Worm (Caenorhabditis elegans) whole organism, L1 larva: ENCODE data around the gene flwr-1.

ENCODE experiments used
- F16B12.6 ChIP-seq: fragments of 150-350 bp; optimal IDR thresholded peaks from 2 replicates; lab custom pipeline; 2014; ENCODE audit warnings: missing biosample characterization, missing genetic modification characterization
- Y116A8C.19 ChIP-seq: sonication (generic microtip); optimal IDR thresholded peaks from 2 replicates; lab custom pipeline; 2016; ENCODE audit warnings: missing compliant biosample characterization, missing genetic modification characterization, borderline replicate concordance
- alr-1 ChIP-seq: fragments of 200-800 bp; sonication (Bioruptor generic); optimal IDR thresholded peaks from 2 replicates; lab custom pipeline; 2018; ENCODE audit warnings: borderline replicate concordance, mild to moderate bottlenecking, missing genetic modification characterization, missing compliant biosample characterization
- aly-2 ChIP-seq: fragments of 150-350 bp; optimal IDR thresholded peaks from 2 replicates; lab custom pipeline; 2014; ENCODE audit warnings: missing biosample characterization, missing genetic modification characterization
- ceh-63 ChIP-seq: fragments of 200-800 bp; sonication (Bioruptor generic); optimal IDR thresholded peaks from 2 replicates; lab custom pipeline; 2018; ENCODE audit warnings: mild to moderate bottlenecking, missing genetic modification characterization, missing compliant biosample characterization
- ceh-8 ChIP-seq: fragments of 200-800 bp; sonication (Bioruptor generic); optimal IDR thresholded peaks from 2 replicates; lab custom pipeline; 2018; ENCODE audit warnings: mild to moderate bottlenecking, missing genetic modification characterization, moderate library complexity, missing compliant biosample characterization
- ceh-82 ChIP-seq, 3 experiments: fragments of 150-350 bp in 1 of 3; sonication (generic microtip) in 2 of 3; optimal IDR thresholded peaks; 2 replicates each; lab custom pipeline; 2014 to 2017; ENCODE audit warnings: missing biosample characterization in 3 of 3, missing genetic modification characterization in 3 of 3
- ceh-88 ChIP-seq: fragments of 200-800 bp; sonication (Bioruptor generic); IDR thresholded peaks from 2 replicates; pipeline ENCODE4 v1.3.6; 2022; ENCODE audit warnings: missing genetic modification characterization, missing compliant biosample characterization
- ceh-90 ChIP-seq: sonication (generic microtip); optimal IDR thresholded peaks from 2 replicates; lab custom pipeline; 2016; ENCODE audit warnings: missing genetic modification characterization, missing compliant biosample characterization
- ces-1 ChIP-seq: fragments of 150-350 bp; optimal IDR thresholded peaks from 2 replicates; lab custom pipeline; 2014; ENCODE audit warnings: missing biosample characterization, missing genetic modification reagents, missing genetic modification characterization
- efl-1 ChIP-seq, 4 experiments: fragments of 150-350 bp; optimal IDR thresholded peaks in 3 of 4; peaks in 1 of 4; 1 replicate in 1 of 4; 2 replicates in 3 of 4; lab custom pipeline; 2014; ENCODE audit warnings: missing biosample characterization in 2 of 4, missing genetic modification characterization in 2 of 4, missing genetic modification reagents in 2 of 4
- efl-3 ChIP-seq: fragments of 200-800 bp; sonication (Bioruptor generic); optimal IDR thresholded peaks from 2 replicates; lab custom pipeline; 2018; ENCODE audit warnings: mild to moderate bottlenecking, missing genetic modification characterization, missing compliant biosample characterization
- egl-13 ChIP-seq: sonication (generic microtip); optimal IDR thresholded peaks from 2 replicates; lab custom pipeline; 2016; ENCODE audit warnings: missing genotype, missing genetic modification reagents, missing genetic modification characterization, missing compliant biosample characterization
- egl-27 ChIP-seq, 2 experiments: fragments of 150-350 bp in 1 of 2; sonication (generic microtip); optimal IDR thresholded peaks; 3 replicates each; lab custom pipeline; 2017 to 2018; ENCODE audit warnings: missing biosample characterization in 2 of 2, missing genetic modification characterization in 2 of 2, missing genetic modification reagents in 2 of 2
- elt-2 ChIP-seq: sonication (generic microtip); optimal IDR thresholded peaks from 2 replicates; lab custom pipeline; 2016; ENCODE audit warnings: missing genetic modification characterization, mild to moderate bottlenecking, inconsistent platforms, missing compliant biosample characterization, missing genetic modification reagents
- elt-3 ChIP-seq, 6 experiments: fragments of 150-350 bp in 1 of 6; sonication (generic microtip); optimal IDR thresholded peaks; 2 replicates each; lab custom pipeline; 2017 to 2018; ENCODE audit warnings: missing biosample characterization in 6 of 6, missing genetic modification characterization in 6 of 6, inconsistent platforms in 1 of 6
- fkh-10 ChIP-seq: sonication (generic microtip); optimal IDR thresholded peaks from 2 replicates; lab custom pipeline; 2017; ENCODE audit warnings: missing biosample characterization, missing genetic modification reagents, missing genetic modification characterization
- fos-1 ChIP-seq: fragments of 150-350 bp; optimal IDR thresholded peaks from 2 replicates; lab custom pipeline; 2014; ENCODE audit warnings: missing biosample characterization, missing genetic modification characterization
- grh-1 ChIP-seq: fragments of 200-800 bp; sonication (Bioruptor generic); IDR thresholded peaks from 2 replicates; pipeline ENCODE4 v1.3.6; 2022; ENCODE audit warnings: missing genetic modification reagents, missing genetic modification characterization, missing compliant biosample characterization
- hlh-17 ChIP-seq: fragments of 200-800 bp; sonication (Bioruptor generic); optimal IDR thresholded peaks from 2 replicates; lab custom pipeline; 2018; ENCODE audit warnings: missing genetic modification characterization, mild to moderate bottlenecking, missing compliant biosample characterization, moderate library complexity, borderline replicate concordance
- hpl-2 ChIP-seq: fragments of 150-350 bp; optimal IDR thresholded peaks from 2 replicates; lab custom pipeline; 2014; ENCODE audit warnings: missing biosample characterization, missing genetic modification reagents, missing genetic modification characterization
- lin-13 ChIP-seq: fragments of 150-350 bp; optimal IDR thresholded peaks from 2 replicates; lab custom pipeline; 2014; ENCODE audit warnings: missing biosample characterization, missing genetic modification reagents, missing genetic modification characterization
- lin-14 ChIP-seq: fragments of 200-800 bp; sonication (Bioruptor generic); optimal IDR thresholded peaks from 2 replicates; lab custom pipeline; 2018; ENCODE audit warnings: mild to moderate bottlenecking, missing genetic modification characterization, moderate library complexity, missing compliant biosample characterization
- lin-15B ChIP-seq: fragments of 150-350 bp; sonication (generic microtip); optimal IDR thresholded peaks from 3 replicates; lab custom pipeline; 2014; ENCODE audit warnings: missing biosample characterization, missing genetic modification characterization
- lin-39 ChIP-seq: fragments of 150-350 bp; optimal IDR thresholded peaks from 2 replicates; lab custom pipeline; 2014; ENCODE audit warnings: missing biosample characterization, missing genetic modification reagents, missing genetic modification characterization
- lir-3 ChIP-seq: sonication (generic microtip); optimal IDR thresholded peaks from 2 replicates; lab custom pipeline; 2016; ENCODE audit warnings: mild to moderate bottlenecking, missing genetic modification characterization, moderate library complexity, missing compliant biosample characterization; ENCODE audit not compliant: poor library complexity
- mab-9 ChIP-seq: fragments of 200-800 bp; sonication (Bioruptor generic); IDR thresholded peaks from 2 replicates; pipeline ENCODE4 v1.3.6; 2022; ENCODE audit warnings: missing genetic modification reagents, missing genetic modification characterization, missing compliant biosample characterization
- mdl-1 ChIP-seq, 2 experiments: fragments of 150-350 bp; optimal IDR thresholded peaks; 2 replicates each; lab custom pipeline; 2014 to 2017; ENCODE audit warnings: missing biosample characterization in 2 of 2, missing genetic modification characterization in 2 of 2, inconsistent platforms in 1 of 2
- mef-2 ChIP-seq: fragments of 150-350 bp; optimal IDR thresholded peaks from 2 replicates; lab custom pipeline; 2014; ENCODE audit warnings: missing biosample characterization, missing genetic modification characterization
- mep-1 ChIP-seq: fragments of 150-350 bp; optimal IDR thresholded peaks from 2 replicates; lab custom pipeline; 2014; ENCODE audit warnings: missing biosample characterization, missing genetic modification characterization
- nhr-11 ChIP-seq: fragments of 150-350 bp; optimal IDR thresholded peaks from 2 replicates; lab custom pipeline; 2014; ENCODE audit warnings: missing biosample characterization, missing genetic modification characterization
- nhr-47 ChIP-seq: sonication (generic microtip); optimal IDR thresholded peaks from 2 replicates; lab custom pipeline; 2016; ENCODE audit warnings: mild to moderate bottlenecking, missing genetic modification characterization, moderate library complexity, missing compliant biosample characterization
- nhr-71 ChIP-seq: sonication (generic microtip); optimal IDR thresholded peaks from 2 replicates; lab custom pipeline; 2016; ENCODE audit warnings: mild to moderate bottlenecking, missing genetic modification characterization, moderate library complexity, missing compliant biosample characterization
- nhr-85 ChIP-seq: sonication (generic microtip); peaks from one replicate; lab custom pipeline; 2016; ENCODE audit warnings: missing genetic modification characterization, inconsistent platforms, missing compliant biosample characterization
- pqm-1 ChIP-seq: sonication (generic microtip); optimal IDR thresholded peaks from 3 replicates; lab custom pipeline; 2017; ENCODE audit warnings: missing biosample characterization, missing genetic modification characterization
- snpc-4 ChIP-seq: fragments of 150-350 bp; optimal IDR thresholded peaks from 2 replicates; lab custom pipeline; 2014; ENCODE audit warnings: missing biosample characterization, missing genetic modification characterization
- snu-23 ChIP-seq: sonication (generic microtip); optimal IDR thresholded peaks from 2 replicates; lab custom pipeline; 2016; ENCODE audit warnings: missing genetic modification characterization, missing compliant biosample characterization
- sptf-1 ChIP-seq: fragments of 150-350 bp; optimal IDR thresholded peaks from 2 replicates; lab custom pipeline; 2014; ENCODE audit warnings: missing biosample characterization, missing genetic modification characterization
- swsn-7 ChIP-seq: sonication (generic microtip); optimal IDR thresholded peaks from 2 replicates; lab custom pipeline; 2016; ENCODE audit warnings: missing genetic modification characterization, missing compliant biosample characterization
- unc-130 ChIP-seq: fragments of 150-350 bp; optimal IDR thresholded peaks from 2 replicates; lab custom pipeline; 2017; ENCODE audit warnings: missing biosample characterization, missing genetic modification characterization, inconsistent platforms
- unc-62 ChIP-seq: fragments of 150-350 bp; optimal IDR thresholded peaks from 2 replicates; lab custom pipeline; 2014; ENCODE audit warnings: missing biosample characterization, missing genetic modification reagents, missing genetic modification characterization
- unc-86 ChIP-seq: sonication (generic microtip); optimal IDR thresholded peaks from 2 replicates; lab custom pipeline; 2016; ENCODE audit warnings: missing genetic modification characterization, missing compliant biosample characterization
- ztf-11 ChIP-seq, 2 experiments: sonication (generic microtip); optimal IDR thresholded peaks; 2 replicates each; lab custom pipeline; 2016 to 2017; ENCODE audit warnings: missing genetic modification characterization in 2 of 2, missing biosample characterization in 1 of 2, missing compliant biosample characterization in 1 of 2

flwr-1 gene

ce11 chrX:15011526-15012274, 41.6 kb upstream of the flwr-1 start:
- TF ChIP-seq Y116A8C.19 (tag; lab: Kevin White, UChicago) = no peak
- peak; percentile 86 for TF ChIP-seq fkh-10 (GFP tag; lab: Kevin White, UChicago)
- peak; percentile 41 for TF ChIP-seq lin-14

DNA sequence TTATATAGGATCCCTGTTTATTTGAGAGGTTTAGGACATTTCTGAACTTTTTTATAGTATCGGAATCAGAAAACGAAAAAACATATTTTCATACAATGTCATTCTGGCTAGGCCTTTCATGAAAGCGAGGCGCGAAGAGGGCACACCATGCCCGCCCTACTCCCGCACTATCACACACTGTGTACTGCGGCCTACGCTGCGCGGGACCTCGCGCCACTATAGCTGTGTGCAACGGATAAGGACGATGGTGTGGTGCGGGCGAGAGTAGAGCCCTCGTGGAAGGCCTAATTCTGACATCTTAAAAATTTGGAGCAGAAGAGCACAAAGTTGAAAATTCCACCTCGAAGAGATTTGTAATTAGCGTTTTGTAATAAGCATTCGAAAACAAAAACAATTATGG, 40.9 kb upstream of the flwr-1 start:
- no peak for TF ChIP-seq ztf-11 (tag; optimal IDR thresholded peaks at IDR 0.05; lab: Kevin White, UChicago)
- TF ChIP-seq snpc-4 (tag; lab: Kevin White, UChicago) = peak; percentile 26

ce11 chrX:15008697-15009096, 38.6 kb upstream of the flwr-1 start:
- TF ChIP-seq ceh-8 (GFP tag; lab: Kevin White, UChicago) (no peak), unc-86 (tag; lab: Kevin White, UChicago) (peak; percentile 54), lir-3 (tag; lab: Kevin White, UChicago) (no peak), ceh-88 (GFP tag; lab: Robert Waterston, UW) (0 out of 2 replicates have a peak, but pooled peaks have one; percentile 13), lin-15B (tag; lab: Kevin White, UChicago) (no peak), egl-13 (tag; lab: Kevin White, UChicago) (peak; percentile 61), fos-1 (tag; lab: Kevin White, UChicago) (no peak), grh-1 (no peak), lin-39 (tag; lab: Kevin White, UChicago) (no peak), swsn-7 (tag; lab: Kevin White, UChicago) (peak; percentile 15), nhr-71 (tag; lab: Kevin White, UChicago) (peak; percentile 40), lin-14 (peak; percentile 72), hpl-2 (no peak)

- TF ChIP-seq fos-1 (tag; lab: Kevin White, UChicago) (no peak), egl-27 (tag; optimal IDR thresholded peaks at IDR 0.05; lab: Kevin White, UChicago) (no peak), lin-13 (GFP tag; lab: Kevin White, UChicago) (no peak), efl-1 (optimal IDR thresholded peaks at IDR 0.05; lab: Kevin White, UChicago) (peak in 1 of 2 experiments; percentile 8), efl-1 (GFP tag; optimal IDR thresholded peaks at IDR 0.05 in 1 of 2; lab: Kevin White, UChicago) (peak; percentile 2 to 46), Y116A8C.19 (tag; lab: Kevin White, UChicago) (no peak), nhr-47 (tag; lab: Kevin White, UChicago) (peak; percentile 5), F16B12.6 (peak; percentile 82), egl-13 (tag; lab: Kevin White, UChicago) (no peak), mab-9 (GFP tag; lab: Robert Waterston, UW) (no peak), ceh-63 (GFP tag; lab: Kevin White, UChicago) (no peak), lir-3 (tag; lab: Kevin White, UChicago) (no peak), alr-1 (tag; lab: Kevin White, UChicago) (no peak), unc-62 (no peak), mdl-1 (tag; optimal IDR thresholded peaks at IDR 0.05; lab: Kevin White, UChicago) (no peak), elt-3 (tag; optimal IDR thresholded peaks at IDR 0.05; lab: Kevin White, UChicago) (no peak), mef-2 (tag; lab: Kevin White, UChicago) (no peak), pqm-1 (tag; lab: Kevin White, UChicago) (no peak), elt-2 (tag; lab: Kevin White, UChicago) (no peak), nhr-85 (tag; lab: Kevin White, UChicago) (no peak), hlh-17 (GFP tag; lab: Kevin White, UChicago) (no peak), efl-3 (GFP tag; lab: Kevin White, UChicago) (no peak), aly-2 (tag; lab: Kevin White, UChicago) (no peak), mep-1 (tag; lab: Kevin White, UChicago) (peak; percentile 42), unc-130 (tag; lab: Kevin White, UChicago) (peak; percentile 41), nhr-71 (tag; lab: Kevin White, UChicago) (peak; percentile 15), nhr-11 (tag; lab: Kevin White, UChicago) (no peak), sptf-1 (tag; lab: Kevin White, UChicago) (no peak), ceh-82 (tag; optimal IDR thresholded peaks at IDR 0.05; lab: Kevin White, UChicago) (peak in 1 of 3 experiments; percentile 9), snu-23 (GFP tag; lab: Kevin White, UChicago) (peak; percentile 38), lin-14 (peak; percentile 0), ces-1 (GFP tag; lab: Kevin White, UChicago) (no peak), ceh-90 (no peak)
Observed at ce11 chrX:15006847-15007358, 36.8 kb upstream of the flwr-1 start, which contains the start of gene ergi-2. Gene ergi-2, minus strand, starts transcription at chrX:15007308.
